Worm (Caenorhabditis elegans): Measurements from ENCODE around the gene ttbk-2.2.

Gene ttbk-2.2

ce11 chrIV:5054297-5054696, 12.5 kb downstream of the ttbk-2.2 start:
- TF ChIP-seq egl-5 (tag; optimal IDR thresholded peaks at IDR 0.05) (no peak), nhr-28 (tag; optimal IDR thresholded peaks at IDR 0.05) (no peak), tbx-2 (tag; optimal IDR thresholded peaks at IDR 0.05) (no peak), ceh-16 (tag; optimal IDR thresholded peaks at IDR 0.05) (no peak), fos-1 (tag; optimal IDR thresholded peaks at IDR 0.05) (no peak), elt-3 (tag; optimal IDR thresholded peaks at IDR 0.05) (no peak), nhr-12 (tag; optimal IDR thresholded peaks at IDR 0.05) (no peak), ceh-28 (tag; optimal IDR thresholded peaks at IDR 0.05) (no peak), jun-1 (tag; optimal IDR thresholded peaks at IDR 0.05) (no peak), nhr-25 (tag; optimal IDR thresholded peaks at IDR 0.05) (no peak), lin-39 (tag; optimal IDR thresholded peaks at IDR 0.05) (no peak), mml-1 (tag; optimal IDR thresholded peaks at IDR 0.05) (no peak), snpc-4 (tag; optimal IDR thresholded peaks at IDR 0.05) (no peak), daf-12 (tag; optimal IDR thresholded peaks at IDR 0.05) (no peak)

- TF ChIP-seq ztf-4 (tag; optimal IDR thresholded peaks at IDR 0.05) (no peak), tbx-2 (tag; optimal IDR thresholded peaks at IDR 0.05) (no peak), ceh-28 (tag; optimal IDR thresholded peaks at IDR 0.05) (no peak), nhr-25 (tag; optimal IDR thresholded peaks at IDR 0.05) (no peak), daf-12 (tag; optimal IDR thresholded peaks at IDR 0.05) (no peak), pha-4 (tag; optimal IDR thresholded peaks at IDR 0.05) (no peak), ceh-82 (tag; optimal IDR thresholded peaks at IDR 0.05) (no peak)
Measured at ce11 chrIV:5045389-5045788, 21.4 kb downstream of the ttbk-2.2 start, which contains the start of gene hot-9. hot-9 (minus strand) TSS chrIV:5045489.

ce11 chrIV:5038744-5039143, 28.0 kb downstream of the ttbk-2.2 start:
- TF ChIP-seq nhr-12 (tag; optimal IDR thresholded peaks at IDR 0.05) (no peak), snpc-4 (tag; optimal IDR thresholded peaks at IDR 0.05) (peak; percentile 35)

ce11 chrIV:5037489-5037888, 29.3 kb downstream of the ttbk-2.2 start, which contains the start of gene C09B9.1:
C09B9.1 (plus strand) TSS chrIV:5037789.
- TF ChIP-seq ztf-4 (tag; optimal IDR thresholded peaks at IDR 0.05) (no peak), ceh-82 (tag; optimal IDR thresholded peaks at IDR 0.05) (no peak), nhr-25 (tag; optimal IDR thresholded peaks at IDR 0.05) (no peak), ceh-9 (tag; optimal IDR thresholded peaks at IDR 0.05) (no peak)

ce11 chrIV:5033276-5033675, 33.5 kb downstream of the ttbk-2.2 start, which contains the start of gene C09B9.4:
C09B9.4 (minus strand) TSS chrIV:5033376.
- no peak for TF ChIP-seq egl-5 (tag; optimal IDR thresholded peaks at IDR 0.05)
- no peak for TF ChIP-seq mdl-1 (tag; optimal IDR thresholded peaks at IDR 0.05)

ce11 chrIV:5031346-5031745, 35.4 kb downstream of the ttbk-2.2 start:
- TF ChIP-seq hmg-11 (tag; optimal IDR thresholded peaks at IDR 0.05), result no peak
- no peak for TF ChIP-seq mml-1 (tag; optimal IDR thresholded peaks at IDR 0.05)
- TF ChIP-seq zag-1 (tag; optimal IDR thresholded peaks at IDR 0.05), result no peak
- no peak for TF ChIP-seq egl-27 (tag; optimal IDR thresholded peaks at IDR 0.05)
- no peak for TF ChIP-seq lin-39 (tag; optimal IDR thresholded peaks at IDR 0.05)

- TF ChIP-seq snpc-4 (tag; optimal IDR thresholded peaks at IDR 0.05), result no peak
- no peak for TF ChIP-seq R02D3.7 (tag; optimal IDR thresholded peaks at IDR 0.05)
- TF ChIP-seq lin-39 (tag; optimal IDR thresholded peaks at IDR 0.05), result no peak
- TF ChIP-seq nhr-12 (tag; optimal IDR thresholded peaks at IDR 0.05), result no peak
- no peak for TF ChIP-seq ztf-11 (tag; optimal IDR thresholded peaks at IDR 0.05)
- TF ChIP-seq fos-1 (tag; optimal IDR thresholded peaks at IDR 0.05), result no peak
- TF ChIP-seq nhr-67 (tag; optimal IDR thresholded peaks at IDR 0.05), result no peak
- TF ChIP-seq eor-1 (tag; optimal IDR thresholded peaks at IDR 0.05), result no peak
- no peak for TF ChIP-seq lsy-12 (tag; optimal IDR thresholded peaks at IDR 0.05)
- TF ChIP-seq ceh-82 (tag; optimal IDR thresholded peaks at IDR 0.05), result no peak
Measured at ce11 chrIV:5028978-5029377, 37.8 kb downstream of the ttbk-2.2 start, which contains the start of the genes best-6 and C09B9.2. best-6 (minus strand) TSS chrIV:5029078. C09B9.2 (plus strand) TSS chrIV:5029291.

- TF ChIP-seq egl-5 (tag; optimal IDR thresholded peaks at IDR 0.05) (no peak), ztf-11 (tag; optimal IDR thresholded peaks at IDR 0.05) (no peak), snpc-4 (tag; optimal IDR thresholded peaks at IDR 0.05) (no peak), nhr-28 (tag; optimal IDR thresholded peaks at IDR 0.05) (no peak), ceh-82 (tag; optimal IDR thresholded peaks at IDR 0.05) (no peak), nhr-77 (tag; optimal IDR thresholded peaks at IDR 0.05) (no peak), fkh-2 (tag; optimal IDR thresholded peaks at IDR 0.05) (no peak), lin-39 (tag; optimal IDR thresholded peaks at IDR 0.05) (no peak), nhr-12 (tag; optimal IDR thresholded peaks at IDR 0.05) (no peak), lin-15B (tag; optimal IDR thresholded peaks at IDR 0.05) (no peak), elt-1 (tag; optimal IDR thresholded peaks at IDR 0.05) (no peak), nhr-43 (tag; optimal IDR thresholded peaks at IDR 0.05; ENCODE audit: poor library complexity, severe bottlenecking) (no peak), ztf-4 (tag; optimal IDR thresholded peaks at IDR 0.05) (no peak), pqm-1 (tag; optimal IDR thresholded peaks at IDR 0.05) (no peak), pha-4 (tag; optimal IDR thresholded peaks at IDR 0.05) (no peak), nhr-23 (tag; optimal IDR thresholded peaks at IDR 0.05) (no peak), ceh-16 (tag; optimal IDR thresholded peaks at IDR 0.05) (no peak), R02D3.7 (tag; optimal IDR thresholded peaks at IDR 0.05) (no peak), ceh-28 (tag; optimal IDR thresholded peaks at IDR 0.05) (no peak), ceh-9 (tag; optimal IDR thresholded peaks at IDR 0.05) (no peak)
Measured at ce11 chrIV:5025646-5026045, 41.1 kb downstream of the ttbk-2.2 start, which contains the start of gene C09B9.85. C09B9.85 (minus strand) TSS chrIV:5025746.

Measured in whole organism, L3 larva.